Fruit fly (Drosophila melanogaster) whole organism, embryonic: ENCODE data around the gene CG9662.
A peak's percentile ranks its signal among the peaks of the same experiment; 100 is the strongest.

ENCODE experiments used
- CG10654 ChIP-seq: fragments of 200-800 bp; sonication (Bioruptor generic); optimal IDR thresholded peaks from 2 replicates; lab custom pipeline; 2016; ENCODE audit warnings: missing biosample characterization, missing genetic modification characterization
- CG11696 ChIP-seq: fragments of 200-800 bp; sonication (Bioruptor generic); IDR thresholded peaks from 2 replicates; pipeline ENCODE4 v1.3.6; 2022; ENCODE audit warnings: missing biosample characterization, missing genetic modification characterization
- CG12155 ChIP-seq: fragments of 200-800 bp; sonication (Bioruptor generic); optimal IDR thresholded peaks from 3 replicates; lab custom pipeline; 2016; ENCODE audit warnings: missing biosample characterization, missing genetic modification characterization
- CG13775 ChIP-seq: fragments of 200-800 bp; sonication (Bioruptor generic); optimal IDR thresholded peaks from 3 replicates; lab custom pipeline; 2017; ENCODE audit warnings: missing biosample characterization, mild to moderate bottlenecking, missing genetic modification characterization
- CG15479 ChIP-seq: fragments of 200-800 bp; sonication (Bioruptor generic); optimal IDR thresholded peaks from 3 replicates; lab custom pipeline; 2019; ENCODE audit warnings: missing biosample characterization, mild to moderate bottlenecking, missing genetic modification characterization, moderate library complexity
- CG16813 ChIP-seq: fragments of 200-800 bp; sonication (Bioruptor generic); IDR thresholded peaks from 3 replicates; pipeline ENCODE4 v1.3.6; 2022; ENCODE audit warnings: missing biosample characterization, missing genetic modification characterization; ENCODE audit not compliant: partially characterized antibody
- CG16815 ChIP-seq: fragments of 200-800 bp; sonication (Bioruptor generic); optimal IDR thresholded peaks from 3 replicates; lab custom pipeline; 2017; ENCODE audit warnings: missing biosample characterization, mild to moderate bottlenecking, missing genetic modification characterization
- CG17612 ChIP-seq: fragments of 200-800 bp; sonication (Bioruptor generic); IDR thresholded peaks from 2 replicates; pipeline ENCODE4 v1.3.6; 2022; ENCODE audit warnings: missing biosample characterization, missing genetic modification characterization
- CG18619 ChIP-seq: fragments of 200-800 bp; sonication (Bioruptor generic); optimal IDR thresholded peaks from 3 replicates; lab custom pipeline; 2017; ENCODE audit warnings: missing biosample characterization, mild to moderate bottlenecking, missing genetic modification characterization
- CG2120 ChIP-seq: fragments of 200-800 bp; sonication (Bioruptor generic); optimal IDR thresholded peaks from 3 replicates; lab custom pipeline; 2016; ENCODE audit warnings: missing biosample characterization, missing genetic modification characterization
- CG2199 ChIP-seq: fragments of 200-800 bp; sonication (Bioruptor generic); IDR thresholded peaks from 3 replicates; pipeline ENCODE4 v1.3.6; 2022; ENCODE audit warnings: missing biosample characterization, missing genetic modification characterization
- CG2202 ChIP-seq: fragments of 200-800 bp; sonication (Bioruptor generic); optimal IDR thresholded peaks from 2 replicates; lab custom pipeline; 2018; ENCODE audit warnings: missing biosample characterization, mild to moderate bottlenecking, missing genetic modification characterization
- CG2712 ChIP-seq: fragments of 200-800 bp; optimal IDR thresholded peaks from 3 replicates; lab custom pipeline; 2019; ENCODE audit warnings: missing biosample characterization, mild to moderate bottlenecking, missing genetic modification characterization, moderate library complexity
- CG30403 ChIP-seq: fragments of 200-800 bp; sonication (Bioruptor generic); optimal IDR thresholded peaks from 3 replicates; lab custom pipeline; 2016; ENCODE audit warnings: missing biosample characterization, missing genetic modification characterization
- CG3838 ChIP-seq: fragments of 200-800 bp; sonication (Bioruptor generic); optimal IDR thresholded peaks from 3 replicates; lab custom pipeline; 2016; ENCODE audit warnings: missing biosample characterization, missing genetic modification characterization
- CG5953 ChIP-seq: fragments of 200-800 bp; sonication (Bioruptor generic); IDR thresholded peaks from 2 replicates; pipeline ENCODE4 v1.3.6; 2022; ENCODE audit warnings: missing biosample characterization, missing genetic modification characterization
- Dip2 ChIP-seq: fragments of 200-800 bp; sonication (Bioruptor generic); IDR thresholded peaks from 2 replicates; pipeline ENCODE4 v1.3.6; 2022; ENCODE audit warnings: missing biosample characterization, missing genetic modification characterization
- Doc2 ChIP-seq: fragments of 200-800 bp; sonication (Bioruptor generic); IDR thresholded peaks from 2 replicates; pipeline ENCODE4 v1.3.6; 2022; ENCODE audit warnings: missing biosample characterization, missing genetic modification characterization
- Dp ChIP-seq: fragments of 200-800 bp; sonication (Bioruptor generic); optimal IDR thresholded peaks from 2 replicates; lab custom pipeline; 2018; ENCODE audit warnings: missing biosample characterization, mild to moderate bottlenecking, missing genetic modification characterization, moderate library complexity
- Hey ChIP-seq: fragments of 200-800 bp; sonication (Bioruptor generic); optimal IDR thresholded peaks from 3 replicates; lab custom pipeline; 2018; ENCODE audit warnings: missing biosample characterization, mild to moderate bottlenecking, missing genetic modification characterization
- Myb ChIP-seq: fragments of 200-800 bp; sonication (Bioruptor generic); optimal IDR thresholded peaks from 2 replicates; lab custom pipeline; 2016; ENCODE audit warnings: missing biosample characterization, missing genetic modification characterization
- Oli ChIP-seq: fragments of 200-800 bp; sonication (Bioruptor generic); optimal IDR thresholded peaks from 2 replicates; lab custom pipeline; 2018; ENCODE audit warnings: missing biosample characterization, mild to moderate bottlenecking, missing genetic modification characterization, moderate library complexity
- Pdp1 ChIP-seq, 2 experiments: fragments of 200-800 bp; sonication (Bioruptor generic); optimal IDR thresholded peaks; 3 replicates each; lab custom pipeline; 2016; ENCODE audit warnings: missing biosample characterization in 2 of 2, missing genetic modification characterization in 2 of 2, mild to moderate bottlenecking in 1 of 2, moderate library complexity in 1 of 2
- Poxn ChIP-seq: fragments of 200-800 bp; sonication (Bioruptor generic); IDR thresholded peaks from 2 replicates; pipeline ENCODE4 v1.3.6; 2022; ENCODE audit warnings: missing biosample characterization, missing genetic modification characterization
- Tbp ChIP-seq: fragments of >200 bp; optimal IDR thresholded peaks from 2 replicates; lab custom pipeline; 2018; ENCODE audit warnings: missing biosample characterization, missing genetic modification characterization
- YL-1 ChIP-seq: fragments of 200-800 bp; sonication (Bioruptor generic); optimal IDR thresholded peaks from 3 replicates; lab custom pipeline; 2017; ENCODE audit warnings: missing biosample characterization, mild to moderate bottlenecking, missing genetic modification characterization
- bowl ChIP-seq: fragments of 200-800 bp; sonication (Bioruptor generic); IDR thresholded peaks from 2 replicates; pipeline ENCODE4 v1.3.6; 2022; ENCODE audit warnings: missing biosample characterization, missing genetic modification characterization
- btn ChIP-seq: fragments of 200-800 bp; sonication (Bioruptor generic); optimal IDR thresholded peaks from 2 replicates; lab custom pipeline; 2016; ENCODE audit warnings: missing biosample characterization, missing genetic modification characterization
- chif ChIP-seq, 2 experiments: fragments of 200-800 bp; sonication (Bioruptor generic); optimal IDR thresholded peaks; 3 replicates each; lab custom pipeline; 2016; ENCODE audit warnings: missing biosample characterization in 2 of 2, missing genetic modification characterization in 2 of 2
- dan ChIP-seq: fragments of 200-800 bp; sonication (Bioruptor generic); IDR thresholded peaks from 2 replicates; pipeline ENCODE4 v1.3.6; 2022; ENCODE audit warnings: missing biosample characterization, missing genetic modification characterization
- dati ChIP-seq: fragments of 200-800 bp; sonication (Bioruptor generic); IDR thresholded peaks from 2 replicates; pipeline ENCODE4 v1.3.6; 2022; ENCODE audit warnings: missing biosample characterization, missing genetic modification characterization
- eyg ChIP-seq: fragments of 200-800 bp; sonication (Bioruptor generic); optimal IDR thresholded peaks from 3 replicates; lab custom pipeline; 2016; ENCODE audit warnings: missing biosample characterization, missing genetic modification characterization
- fd64A ChIP-seq: fragments of 200-800 bp; sonication (Bioruptor generic); optimal IDR thresholded peaks from 3 replicates; lab custom pipeline; 2018; ENCODE audit warnings: missing biosample characterization, mild to moderate bottlenecking, missing genetic modification characterization
- fd96Cb ChIP-seq: fragments of 200-800 bp; sonication (Bioruptor generic); optimal IDR thresholded peaks from 2 replicates; lab custom pipeline; 2018; ENCODE audit warnings: missing biosample characterization, mild to moderate bottlenecking, missing genetic modification characterization, moderate library complexity
- gfzf ChIP-seq: fragments of 200-800 bp; sonication (Bioruptor generic); optimal IDR thresholded peaks from 2 replicates; lab custom pipeline; 2016; ENCODE audit warnings: missing biosample characterization, mild to moderate bottlenecking, missing genetic modification characterization, moderate library complexity
- ham ChIP-seq: fragments of 200-800 bp; sonication (Bioruptor generic); IDR thresholded peaks from 2 replicates; pipeline ENCODE4 v1.3.6; 2022; ENCODE audit warnings: missing biosample characterization, missing genetic modification characterization
- jigr1 ChIP-seq: fragments of 200-800 bp; sonication (Bioruptor generic); IDR thresholded peaks from 3 replicates; pipeline ENCODE4 v1.3.6; 2022; ENCODE audit warnings: missing biosample characterization, missing genetic modification characterization
- ken ChIP-seq: fragments of 200-800 bp; sonication (Bioruptor generic); IDR thresholded peaks from 3 replicates; pipeline ENCODE4 v1.3.6; 2022; ENCODE audit warnings: missing biosample characterization, missing genetic modification characterization
- lbe ChIP-seq: fragments of 200-800 bp; sonication (Bioruptor generic); optimal IDR thresholded peaks from 2 replicates; lab custom pipeline; 2016; ENCODE audit warnings: missing biosample characterization, mild to moderate bottlenecking, missing genetic modification characterization
- maf-S ChIP-seq: fragments of 200-800 bp; sonication (Bioruptor generic); optimal IDR thresholded peaks from 2 replicates; lab custom pipeline; 2016; ENCODE audit warnings: missing biosample characterization, missing genetic modification characterization
- mirr ChIP-seq: fragments of 200-800 bp; sonication (Bioruptor generic); optimal IDR thresholded peaks from 3 replicates; lab custom pipeline; 2018; ENCODE audit warnings: missing biosample characterization, mild to moderate bottlenecking, missing genetic modification characterization
- nerfin-2 ChIP-seq: fragments of 200-800 bp; sonication (Bioruptor generic); IDR thresholded peaks from 2 replicates; pipeline ENCODE4 v1.3.6; 2022; ENCODE audit warnings: missing biosample characterization, missing genetic modification characterization; ENCODE audit not compliant: partially characterized antibody
- odd ChIP-seq: fragments of 200-800 bp; sonication (Bioruptor generic); optimal IDR thresholded peaks from 2 replicates; lab custom pipeline; 2017; ENCODE audit warnings: missing biosample characterization, mild to moderate bottlenecking, missing genetic modification characterization
- salm ChIP-seq: fragments of 200-800 bp; sonication (Bioruptor generic); optimal IDR thresholded peaks from 2 replicates; lab custom pipeline; 2018; ENCODE audit warnings: missing biosample characterization, mild to moderate bottlenecking, missing genetic modification characterization
- sd ChIP-seq: fragments of 200-800 bp; sonication (Bioruptor generic); optimal IDR thresholded peaks from 3 replicates; lab custom pipeline; 2018; ENCODE audit warnings: missing biosample characterization, mild to moderate bottlenecking, missing genetic modification characterization, moderate library complexity
- stc ChIP-seq: fragments of 200-800 bp; sonication (Bioruptor generic); IDR thresholded peaks from 2 replicates; pipeline ENCODE4 v1.3.6; 2022; ENCODE audit warnings: missing biosample characterization, missing genetic modification characterization
- sug ChIP-seq: fragments of 200-800 bp; optimal IDR thresholded peaks from 2 replicates; lab custom pipeline; 2019; ENCODE audit warnings: missing biosample characterization, mild to moderate bottlenecking, missing genetic modification characterization, moderate library complexity
- tna ChIP-seq: fragments of 200-800 bp; sonication (Bioruptor generic); IDR thresholded peaks from 2 replicates; pipeline ENCODE4 v1.3.6; 2022; ENCODE audit warnings: missing biosample characterization, missing genetic modification characterization; ENCODE audit not compliant: partially characterized antibody
- usp ChIP-seq: fragments of >200 bp; optimal IDR thresholded peaks from 2 replicates; lab custom pipeline; 2017; ENCODE audit warnings: missing biosample characterization, missing genetic modification characterization
- z ChIP-seq: fragments of 200-800 bp; sonication (Bioruptor generic); IDR thresholded peaks from 3 replicates; pipeline ENCODE4 v1.3.6; 2022; ENCODE audit warnings: missing biosample characterization, missing genetic modification characterization
- zf30C ChIP-seq: fragments of 200-800 bp; sonication (Bioruptor generic); optimal IDR thresholded peaks from 3 replicates; lab custom pipeline; 2018; ENCODE audit warnings: missing biosample characterization, mild to moderate bottlenecking, missing genetic modification characterization

The CG9662 gene

DNA sequence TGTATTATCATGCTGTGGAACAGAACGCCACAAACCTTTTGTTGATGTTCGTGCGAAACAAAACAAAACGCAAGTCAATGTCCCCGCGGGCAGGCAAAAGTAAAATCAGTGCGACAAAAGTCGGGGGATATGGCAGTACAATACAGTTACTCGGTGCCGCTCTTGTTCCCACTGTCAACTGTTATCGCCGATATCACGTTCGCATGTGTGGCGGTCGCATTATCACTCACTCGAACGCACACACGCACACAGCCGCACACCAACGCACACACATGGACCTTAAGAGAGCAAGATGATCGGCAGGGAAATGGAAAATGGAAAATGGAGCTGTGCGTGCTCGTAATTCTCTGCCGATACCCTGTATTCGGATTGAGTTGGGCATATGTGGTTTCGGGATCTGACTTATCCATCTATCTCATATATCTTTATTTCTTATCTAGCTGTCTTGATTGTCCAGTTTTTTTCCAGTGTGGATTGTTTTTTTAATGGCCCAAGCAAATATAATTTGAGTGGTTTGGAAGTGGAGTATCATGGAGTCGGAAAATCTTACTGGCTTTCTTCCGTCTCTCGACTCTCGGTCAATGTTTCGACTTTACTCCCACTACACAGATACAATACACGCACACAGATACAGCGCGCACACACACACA lies 37.8 kb downstream of the CG9662 start (continued):
- peak; percentile 22 for TF ChIP-seq CG18619 (GFP tag; lab: Kevin White, UChicago)
- TF ChIP-seq Dip2 (GFP tag; lab: Robert Waterston, UW) = no peak
- TF ChIP-seq salm (tag; lab: Kevin White, UChicago) = no peak
- peak; percentile 94 for TF ChIP-seq fd96Cb (tag; lab: Kevin White, UChicago)
- no peak for TF ChIP-seq CG17612 (GFP tag; lab: Robert Waterston, UW)
- peak; percentile 84 for TF ChIP-seq CG2202 (tag; lab: Kevin White, UChicago)
- peak; percentile 52 for TF ChIP-seq maf-S (GFP tag; lab: Kevin White, UChicago)
- peak; percentile 25 for TF ChIP-seq CG13775 (GFP tag; lab: Kevin White, UChicago)
- TF ChIP-seq stc (GFP tag; lab: Robert Waterston, UW) = peak; percentile 77
- peak; percentile 68 for TF ChIP-seq CG16815 (GFP tag; lab: Kevin White, UChicago)
- TF ChIP-seq bowl (GFP tag; lab: Robert Waterston, UW) = no peak
- no peak for TF ChIP-seq ham (GFP tag; lab: Robert Waterston, UW)
- peak; percentile 94 for TF ChIP-seq ken
- TF ChIP-seq CG16813 = no peak
- peak; percentile 74 for TF ChIP-seq Oli (tag; lab: Kevin White, UChicago)
- no peak for TF ChIP-seq lbe
- no peak for TF ChIP-seq zf30C (GFP tag; lab: Kevin White, UChicago)
- no peak for TF ChIP-seq CG2120 (GFP tag; lab: Kevin White, UChicago)
- peak; percentile 70; the same call in 2 of the 3 replicates for TF ChIP-seq jigr1 (GFP tag; lab: Robert Waterston, UW)
- TF ChIP-seq btn (GFP tag; lab: Kevin White, UChicago) = peak; percentile 76
- peak; percentile 53 for TF ChIP-seq Myb (GFP tag; lab: Kevin White, UChicago)
- no peak for TF ChIP-seq Dp (GFP tag; lab: Kevin White, UChicago)
- TF ChIP-seq tna (GFP tag; lab: Robert Waterston, UW) = no peak
- TF ChIP-seq eyg = peak; percentile 18
- TF ChIP-seq dan (GFP tag; lab: Robert Waterston, UW) = peak; percentile 50; the same call in 1 of the 2 replicates
- peak; percentile 80 for TF ChIP-seq CG10654 (GFP tag; lab: Kevin White, UChicago)
- TF ChIP-seq nerfin-2 = no peak
- peak; percentile 47 for TF ChIP-seq CG12155 (GFP tag; lab: Kevin White, UChicago)
- peak; percentile 67; the same call in 1 of the 3 replicates for TF ChIP-seq CG2199 (GFP tag; lab: Robert Waterston, UW)
- TF ChIP-seq odd = peak; percentile 24
- no peak for TF ChIP-seq gfzf (GFP tag; lab: Kevin White, UChicago)
- peak; percentile 45 for TF ChIP-seq CG3838 (GFP tag; lab: Kevin White, UChicago)
- no peak for TF ChIP-seq Tbp (GFP tag; lab: Kevin White, UChicago)
- TF ChIP-seq Doc2 (GFP tag; lab: Robert Waterston, UW) = no peak
- no peak for TF ChIP-seq sug (tag; lab: Kevin White, UChicago)
- TF ChIP-seq Pdp1 (GFP tag; optimal IDR thresholded peaks at IDR 0.05; lab: Kevin White, UChicago) = peak; percentile 3 to 78
- no peak for TF ChIP-seq CG15479 (GFP tag; lab: Kevin White, UChicago)
- TF ChIP-seq Poxn (GFP tag; lab: Robert Waterston, UW) = no peak
- TF ChIP-seq dati = peak; percentile 59; the same call in 1 of the 2 replicates
- peak; percentile 92 for TF ChIP-seq CG2712
- peak; percentile 90 to 93 for TF ChIP-seq chif (GFP tag; optimal IDR thresholded peaks at IDR 0.05; lab: Kevin White, UChicago)
- TF ChIP-seq usp = no peak
- no peak for TF ChIP-seq YL-1
- no peak for TF ChIP-seq sd (tag; lab: Kevin White, UChicago)
- peak; percentile 84 for TF ChIP-seq CG30403 (GFP tag; lab: Kevin White, UChicago)
- no peak for TF ChIP-seq CG11696 (GFP tag; lab: Robert Waterston, UW)
- no peak for TF ChIP-seq Hey (tag; lab: Kevin White, UChicago)
- TF ChIP-seq CG5953 (GFP tag; lab: Robert Waterston, UW) = peak; percentile 67
- TF ChIP-seq fd64A (GFP tag; lab: Kevin White, UChicago) = peak; percentile 72
- TF ChIP-seq z (GFP tag; lab: Robert Waterston, UW) = peak; percentile 89
- no peak for TF ChIP-seq mirr (GFP tag; lab: Kevin White, UChicago)
